Worm (Caenorhabditis elegans) whole organism, L4/young adult: ENCODE results near the gene F45E6.1.

ENCODE experiments used
- W03F9.2 ChIP-seq: fragments of 150-350 bp; optimal IDR thresholded peaks from 2 replicates; lab custom pipeline; 2014; ENCODE audit warnings: missing biosample characterization, missing genetic modification characterization
- dao-5 ChIP-seq: sonication (generic microtip); optimal IDR thresholded peaks from 2 replicates; lab custom pipeline; 2016; ENCODE audit warnings: missing genotype, missing genetic modification characterization, moderate library complexity, missing compliant biosample characterization
- him-1 ChIP-seq: sonication (generic microtip); optimal IDR thresholded peaks from 2 replicates; lab custom pipeline; 2016; ENCODE audit warnings: missing genotype, missing genetic modification reagents, missing genetic modification characterization, missing compliant biosample characterization

ce11 chrX:12466769-12467168 lies 10.5 kb downstream of the F45E6.1 start, which contains the start of gene cdf-2:
- TF ChIP-seq W03F9.2 (tag; lab: Kevin White, UChicago) = no peak
- TF ChIP-seq him-1 (tag; lab: Kevin White, UChicago) = no peak
- no peak for TF ChIP-seq dao-5 (tag; lab: Kevin White, UChicago)
